Worm (Caenorhabditis elegans): ENCODE data around the gene F10E9.12.
A peak's percentile ranks its signal among the peaks of the same experiment; 100 is the strongest.

- peak; percentile 13 for TF ChIP-seq elt-2 (tag; optimal IDR thresholded peaks at IDR 0.05)
- no peak for TF ChIP-seq nhr-11 (tag; optimal IDR thresholded peaks at IDR 0.05)
- no peak for TF ChIP-seq nhr-77 (tag; optimal IDR thresholded peaks at IDR 0.05)
- TF ChIP-seq ceh-82 (tag; optimal IDR thresholded peaks at IDR 0.05) = no peak
- no peak for TF ChIP-seq lin-15B (tag; optimal IDR thresholded peaks at IDR 0.05)
- TF ChIP-seq skn-1 (tag; optimal IDR thresholded peaks at IDR 0.05) = no peak
Observed at ce11 chrIII:8293260-8293659, 31.1 kb upstream of the F10E9.12 start.
